Worm (Caenorhabditis elegans): ENCODE data around the gene F16F9.1.

- TF ChIP-seq fos-1 (tag; optimal IDR thresholded peaks at IDR 0.05) (no peak), unc-62 (GFP tag; optimal IDR thresholded peaks at IDR 0.05) (no peak), nhr-12 (tag; optimal IDR thresholded peaks at IDR 0.05) (no peak), elt-3 (tag; optimal IDR thresholded peaks at IDR 0.05) (no peak), F13H6.1 (tag; optimal IDR thresholded peaks at IDR 0.05) (no peak)
These were observed 46.5 kb downstream of the F16F9.1 start for ce11 chrX:8492750-8493149.

Measured in whole organism, L2 larva.